Fruit fly (Drosophila melanogaster) whole organism, adult: ENCODE results near the gene Septin2.

Source experiments
- CG11617 ChIP-seq: fragments of 200-800 bp; sonication (Bioruptor generic); optimal IDR thresholded peaks from 2 replicates; lab custom pipeline; 2017; ENCODE audit warnings: mild to moderate bottlenecking, missing biosample characterization, missing genetic modification reagents, missing genetic modification characterization
- CG12768 ChIP-seq: fragments of 200-800 bp; sonication (Bioruptor generic); optimal IDR thresholded peaks from 2 replicates; lab custom pipeline; 2017; ENCODE audit warnings: missing biosample characterization, missing genetic modification characterization, mild to moderate bottlenecking, moderate library complexity, missing genetic modification reagents
- CG33017 ChIP-seq: fragments of 200-800 bp; sonication (Bioruptor generic); optimal IDR thresholded peaks from 2 replicates; lab custom pipeline; 2018; ENCODE audit warnings: missing biosample characterization, mild to moderate bottlenecking, missing genetic modification characterization, moderate library complexity
- Hr96 ChIP-seq: fragments of 200-800 bp; sonication (Bioruptor generic); optimal IDR thresholded peaks from 2 replicates; lab custom pipeline; 2016; ENCODE audit warnings: missing biosample characterization, missing genetic modification characterization
- ovo ChIP-seq: fragments of 200-800 bp; sonication (Bioruptor generic); optimal IDR thresholded peaks from 2 replicates; lab custom pipeline; 2016; ENCODE audit warnings: missing biosample characterization, missing genetic modification characterization
- tj ChIP-seq: fragments of 200-800 bp; sonication (Bioruptor generic); optimal IDR thresholded peaks from 3 replicates; lab custom pipeline; 2017; ENCODE audit warnings: missing biosample characterization, mild to moderate bottlenecking, missing genetic modification characterization, moderate library complexity
- toe ChIP-seq: fragments of 200-800 bp; sonication (Bioruptor generic); optimal IDR thresholded peaks from 2 replicates; lab custom pipeline; 2016; ENCODE audit warnings: missing biosample characterization, missing genetic modification characterization

dm6 chr3R:20586409-20586808 lies 1.7 kb downstream of the Septin2 start:
- TF ChIP-seq CG12768 (GFP tag; lab: Kevin White, UChicago) (no peak), CG11617 (no peak), toe (GFP tag; lab: Kevin White, UChicago) (no peak), Hr96 (GFP tag; lab: Kevin White, UChicago) (no peak), tj (GFP tag; lab: Kevin White, UChicago) (no peak), ovo (no peak), CG33017 (tag; lab: Kevin White, UChicago) (no peak)
